Fruit fly (Drosophila melanogaster): ENCODE results near the gene CG15293.

Gene CG15293

DNA sequence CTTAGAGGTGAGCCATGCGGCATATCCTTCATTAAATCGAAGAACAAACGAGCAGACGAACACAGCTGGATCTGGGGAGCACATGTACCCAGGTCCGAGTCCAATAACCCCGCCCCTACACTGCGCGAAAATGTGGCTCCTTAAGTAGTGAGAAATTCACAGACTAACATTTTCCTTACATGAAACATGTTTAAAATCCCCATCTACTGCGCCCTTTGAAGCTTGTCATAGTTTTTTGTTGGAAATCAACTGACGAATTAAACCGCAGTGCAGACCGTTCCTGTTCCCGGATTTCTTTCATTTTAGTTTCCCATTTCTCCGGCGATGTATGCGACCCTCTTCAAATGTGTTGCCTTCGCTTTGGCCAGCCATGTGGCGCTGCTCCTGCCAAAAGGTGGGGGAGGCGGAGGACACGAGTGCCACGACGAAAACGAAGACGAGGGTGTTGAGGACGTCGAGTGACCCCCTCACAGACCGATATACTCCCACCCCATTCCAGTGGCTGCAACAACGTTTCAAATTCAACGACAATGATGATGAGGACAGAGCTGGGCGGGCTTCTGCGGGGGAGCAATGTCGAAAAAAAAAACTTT, 13.6 kb upstream of the CG15293 start (continued):
- peak; percentile 2 for TF ChIP-seq salm (tag; optimal IDR thresholded peaks at IDR 0.05)
- TF ChIP-seq insv (GFP tag; optimal IDR thresholded peaks at IDR 0.05) = no peak
- TF ChIP-seq CG14860 (GFP tag; IDR thresholded peaks at IDR 0.05; ENCODE audit: partially characterized antibody) = no peak
- TF ChIP-seq CG15514 (GFP tag; optimal IDR thresholded peaks at IDR 0.05) = peak; percentile 55
- TF ChIP-seq CG13123 (GFP tag; optimal IDR thresholded peaks at IDR 0.05) = no peak
- no peak for TF ChIP-seq nerfin-2 (GFP tag; IDR thresholded peaks at IDR 0.05; ENCODE audit: partially characterized antibody)
- TF ChIP-seq E2f2 (GFP tag; IDR thresholded peaks at IDR 0.05) = 0 out of 2 replicates have a peak, but pooled peaks have one; percentile 23
- TF ChIP-seq CG12659 (GFP tag; optimal IDR thresholded peaks at IDR 0.05) = peak; percentile 41
- no peak for TF ChIP-seq CG12942 (GFP tag; optimal IDR thresholded peaks at IDR 0.05)
- TF ChIP-seq CG4360 (GFP tag; IDR thresholded peaks at IDR 0.05) = no peak
- peak; percentile 83 for TF ChIP-seq CG11456 (GFP tag; IDR thresholded peaks at IDR 0.05)
- TF ChIP-seq CG30403 (GFP tag; optimal IDR thresholded peaks at IDR 0.05) = peak; percentile 42
- TF ChIP-seq CG34224 (GFP tag; IDR thresholded peaks at IDR 0.05; ENCODE audit: partially characterized antibody) = no peak
- TF ChIP-seq MTF-1 (GFP tag; optimal IDR thresholded peaks at IDR 0.05; ENCODE audit: borderline replicate concordance) = peak; percentile 34
- peak; percentile 64 for TF ChIP-seq Deaf1 (tag; optimal IDR thresholded peaks at IDR 0.05)
- TF ChIP-seq sima (GFP tag; optimal IDR thresholded peaks at IDR 0.05) = no peak
- peak; percentile 21 for TF ChIP-seq CG1647 (GFP tag; optimal IDR thresholded peaks at IDR 0.05)
- peak; percentile 44 for TF ChIP-seq CG4328 (GFP tag; optimal IDR thresholded peaks at IDR 0.05)
- 0 out of 2 replicates have a peak, but pooled peaks have one; percentile 28 for TF ChIP-seq ro (GFP tag; IDR thresholded peaks at IDR 0.05)
- peak; percentile 75 for TF ChIP-seq CG34422 (GFP tag; IDR thresholded peaks at IDR 0.05)
- no peak for TF ChIP-seq mld (GFP tag; IDR thresholded peaks at IDR 0.05; ENCODE audit: partially characterized antibody)
- TF ChIP-seq Mes4 (GFP tag; optimal IDR thresholded peaks at IDR 0.05) = no peak
- no peak for TF ChIP-seq eve (GFP tag; optimal IDR thresholded peaks at IDR 0.05)
- TF ChIP-seq Bgb (GFP tag; IDR thresholded peaks at IDR 0.05; ENCODE audit: partially characterized antibody) = no peak
- no peak for TF ChIP-seq pfk (GFP tag; optimal IDR thresholded peaks at IDR 0.05)
- TF ChIP-seq ac (GFP tag; optimal IDR thresholded peaks at IDR 0.05) = no peak
- TF ChIP-seq CG14710 (tag; optimal IDR thresholded peaks at IDR 0.05) = peak; percentile 34
- TF ChIP-seq vfl (GFP tag; optimal IDR thresholded peaks at IDR 0.05) = no peak
- TF ChIP-seq bab2 (GFP tag; optimal IDR thresholded peaks at IDR 0.05) = peak; percentile 34
- TF ChIP-seq Taf1 (GFP tag; IDR thresholded peaks at IDR 0.05) = peak; percentile 49; the same call in 1 of the 2 replicates
- no peak for TF ChIP-seq Ets97D (GFP tag; optimal IDR thresholded peaks at IDR 0.05)
- TF ChIP-seq so (GFP tag; IDR thresholded peaks at IDR 0.05) = peak; percentile 77; the same call in 1 of the 3 replicates
- peak; percentile 42 for TF ChIP-seq Oli (tag; optimal IDR thresholded peaks at IDR 0.05)
- no peak for TF ChIP-seq kay (GFP tag; optimal IDR thresholded peaks at IDR 0.05)
- TF ChIP-seq CG11085 (GFP tag; IDR thresholded peaks at IDR 0.05) = 0 out of 2 replicates have a peak, but pooled peaks have one; percentile 47
- TF ChIP-seq CG3065 (GFP tag; optimal IDR thresholded peaks at IDR 0.05) = no peak
- peak; percentile 76 for TF ChIP-seq Rfx (GFP tag; IDR thresholded peaks at IDR 0.05)
- no peak for TF ChIP-seq CG14965 (GFP tag; optimal IDR thresholded peaks at IDR 0.05; ENCODE audit: borderline replicate concordance)
- peak; percentile 59 for TF ChIP-seq CG9932 (GFP tag; IDR thresholded peaks at IDR 0.05)
- peak; percentile 46; the same call in 1 of the 2 replicates for TF ChIP-seq CG4730 (GFP tag; IDR thresholded peaks at IDR 0.05)
- peak; percentile 30 for TF ChIP-seq Myb (GFP tag; optimal IDR thresholded peaks at IDR 0.05)
- peak; percentile 70 for TF ChIP-seq Rx (GFP tag; IDR thresholded peaks at IDR 0.05)
- no peak for TF ChIP-seq CG4707 (GFP tag; optimal IDR thresholded peaks at IDR 0.05)
- no peak for TF ChIP-seq Drgx (GFP tag; IDR thresholded peaks at IDR 0.05)
- 0 out of 2 replicates have a peak, but pooled peaks have one; percentile 34 for TF ChIP-seq Gsc (GFP tag; IDR thresholded peaks at IDR 0.05)
- no peak for TF ChIP-seq CG42726 (GFP tag; IDR thresholded peaks at IDR 0.05; ENCODE audit: partially characterized antibody)
- peak; percentile 39; the same call in 1 of the 2 replicates for TF ChIP-seq Doc2 (GFP tag; IDR thresholded peaks at IDR 0.05)
- peak; percentile 24 for TF ChIP-seq CG11723 (GFP tag; optimal IDR thresholded peaks at IDR 0.05)
- no peak for TF ChIP-seq cad (GFP tag; optimal IDR thresholded peaks at IDR 0.05)
- peak; percentile 60; the same call in 1 of the 2 replicates for TF ChIP-seq NFAT (GFP tag; IDR thresholded peaks at IDR 0.05)
